Fruit fly (Drosophila melanogaster) whole organism, embryonic: ENCODE data around the gene CG34286.
A peak's percentile ranks its signal among the peaks of the same experiment; 100 is the strongest.

Source experiments
- BEAF-32 ChIP-seq: fragments of 200-800 bp; sonication (Bioruptor generic); optimal IDR thresholded peaks from 3 replicates; lab custom pipeline; 2017; ENCODE audit warnings: missing biosample characterization, missing genetic modification characterization, mild to moderate bottlenecking, moderate library complexity, missing genetic modification reagents
- C15 ChIP-seq: fragments of 200-800 bp; sonication (Bioruptor generic); IDR thresholded peaks from 3 replicates; pipeline ENCODE4 v1.3.6; 2022; ENCODE audit warnings: missing biosample characterization, missing genetic modification characterization
- CG10274 ChIP-seq: fragments of 200-800 bp; sonication (Bioruptor generic); optimal IDR thresholded peaks from 3 replicates; lab custom pipeline; 2017; ENCODE audit warnings: missing biosample characterization, mild to moderate bottlenecking, missing genetic modification characterization
- CG12942 ChIP-seq: fragments of 200-800 bp; sonication (Bioruptor generic); optimal IDR thresholded peaks from 3 replicates; lab custom pipeline; 2016; ENCODE audit warnings: missing biosample characterization, missing genetic modification characterization
- CG14860 ChIP-seq: fragments of 200-800 bp; sonication (Bioruptor generic); IDR thresholded peaks from 3 replicates; pipeline ENCODE4 v1.3.6; 2022; ENCODE audit warnings: missing biosample characterization, missing genetic modification characterization; ENCODE audit not compliant: partially characterized antibody
- CG1529 ChIP-seq: fragments of 200-800 bp; sonication (Bioruptor generic); optimal IDR thresholded peaks from 3 replicates; lab custom pipeline; 2018; ENCODE audit warnings: missing biosample characterization, missing genetic modification characterization
- CG15696 ChIP-seq: fragments of 200-800 bp; sonication (Bioruptor generic); optimal IDR thresholded peaks from 2 replicates; lab custom pipeline; 2019; ENCODE audit warnings: missing biosample characterization, mild to moderate bottlenecking, missing genetic modification characterization, moderate library complexity
- CG1602 ChIP-seq: fragments of 200-800 bp; sonication (Bioruptor generic); optimal IDR thresholded peaks from 3 replicates; lab custom pipeline; 2016; ENCODE audit warnings: missing biosample characterization, missing genetic modification characterization
- CG1603 ChIP-seq: fragments of 200-800 bp; sonication (Bioruptor generic); optimal IDR thresholded peaks from 2 replicates; lab custom pipeline; 2019; ENCODE audit warnings: missing biosample characterization, mild to moderate bottlenecking, missing genetic modification characterization, moderate library complexity
- CG1647 ChIP-seq: fragments of 200-800 bp; sonication (Bioruptor generic); optimal IDR thresholded peaks from 3 replicates; lab custom pipeline; 2016; ENCODE audit warnings: missing biosample characterization, missing genetic modification characterization
- CG17359 ChIP-seq: fragments of 200-800 bp; sonication (Bioruptor generic); optimal IDR thresholded peaks from 3 replicates; lab custom pipeline; 2018; ENCODE audit warnings: missing biosample characterization, mild to moderate bottlenecking, missing genetic modification characterization, moderate library complexity
- CG18599 ChIP-seq: fragments of 200-800 bp; sonication (Bioruptor generic); optimal IDR thresholded peaks from 3 replicates; lab custom pipeline; 2017; ENCODE audit warnings: missing biosample characterization, missing genetic modification characterization, mild to moderate bottlenecking, moderate library complexity, missing genetic modification reagents
- CG2120 ChIP-seq: fragments of 200-800 bp; sonication (Bioruptor generic); optimal IDR thresholded peaks from 3 replicates; lab custom pipeline; 2016; ENCODE audit warnings: missing biosample characterization, missing genetic modification characterization
- CG2199 ChIP-seq: fragments of 200-800 bp; sonication (Bioruptor generic); IDR thresholded peaks from 3 replicates; pipeline ENCODE4 v1.3.6; 2022; ENCODE audit warnings: missing biosample characterization, missing genetic modification characterization
- CG2678 ChIP-seq: fragments of 200-800 bp; sonication (Bioruptor generic); optimal IDR thresholded peaks from 3 replicates; lab custom pipeline; 2019; ENCODE audit warnings: missing biosample characterization, mild to moderate bottlenecking, missing genetic modification characterization, moderate library complexity
- CG2712 ChIP-seq: fragments of 200-800 bp; optimal IDR thresholded peaks from 3 replicates; lab custom pipeline; 2019; ENCODE audit warnings: missing biosample characterization, mild to moderate bottlenecking, missing genetic modification characterization, moderate library complexity
- CG32532 ChIP-seq: fragments of 200-800 bp; sonication (Bioruptor generic); IDR thresholded peaks from 2 replicates; pipeline ENCODE4 v1.3.6; 2022; ENCODE audit warnings: missing biosample characterization, missing genetic modification characterization
- CG4404 ChIP-seq: fragments of 200-800 bp; sonication (Bioruptor generic); IDR thresholded peaks from 2 replicates; pipeline ENCODE4 v1.3.6; 2022; ENCODE audit warnings: missing biosample characterization, missing genetic modification characterization
- CG7928 ChIP-seq: fragments of 200-800 bp; sonication (Bioruptor generic); optimal IDR thresholded peaks from 2 replicates; lab custom pipeline; 2017; ENCODE audit warnings: missing biosample characterization, mild to moderate bottlenecking, missing genetic modification characterization
- CG8281 ChIP-seq: fragments of 200-800 bp; sonication (Bioruptor generic); optimal IDR thresholded peaks from 2 replicates; lab custom pipeline; 2018; ENCODE audit warnings: missing biosample characterization, mild to moderate bottlenecking, missing genetic modification characterization, moderate library complexity
- CG8388 ChIP-seq: fragments of 200-800 bp; sonication (Bioruptor generic); optimal IDR thresholded peaks from 2 replicates; lab custom pipeline; 2019; ENCODE audit warnings: missing biosample characterization, mild to moderate bottlenecking, missing genetic modification characterization, moderate library complexity
- CTCF ChIP-seq: fragments of 200-800 bp; sonication (Bioruptor generic); optimal IDR thresholded peaks from 2 replicates; lab custom pipeline; 2017; ENCODE audit warnings: missing biosample characterization, mild to moderate bottlenecking, missing genetic modification characterization, moderate library complexity
- CkIIα-i1 ChIP-seq: fragments of 200-800 bp; sonication (Bioruptor generic); IDR thresholded peaks from 2 replicates; pipeline ENCODE4 v1.3.6; 2022; ENCODE audit warnings: missing biosample characterization, missing genetic modification characterization
- D ChIP-seq, 2 experiments: fragments of 200-800 bp in 1 of 2; fragments of >200 bp in 1 of 2; sonication (Bioruptor generic) in 1 of 2; optimal IDR thresholded peaks; 2 replicates in 1 of 2; 3 replicates in 1 of 2; lab custom pipeline; 2017; ENCODE audit warnings: mild to moderate bottlenecking in 1 of 2, missing biosample characterization in 1 of 2, missing genetic modification characterization in 1 of 2, missing genetic modification reagents in 1 of 2
- D19B ChIP-seq: fragments of 200-800 bp; sonication (Bioruptor generic); optimal IDR thresholded peaks from 2 replicates; lab custom pipeline; 2017; ENCODE audit warnings: missing biosample characterization, mild to moderate bottlenecking, missing genetic modification characterization
- Dek ChIP-seq: fragments of 200-800 bp; sonication (Bioruptor generic); optimal IDR thresholded peaks from 3 replicates; lab custom pipeline; 2019; ENCODE audit warnings: missing biosample characterization, mild to moderate bottlenecking, missing genetic modification characterization, moderate library complexity
- Ets65A ChIP-seq: fragments of 200-800 bp; sonication (Bioruptor generic); peaks from one replicate; lab custom pipeline; 2016; ENCODE audit warnings: missing biosample characterization, missing genetic modification characterization
- H2.0 ChIP-seq: fragments of 200-800 bp; sonication (Bioruptor generic); IDR thresholded peaks from 2 replicates; pipeline ENCODE4 v1.3.6; 2022; ENCODE audit warnings: missing biosample characterization, missing genetic modification characterization
- Oli ChIP-seq: fragments of 200-800 bp; sonication (Bioruptor generic); optimal IDR thresholded peaks from 2 replicates; lab custom pipeline; 2018; ENCODE audit warnings: missing biosample characterization, mild to moderate bottlenecking, missing genetic modification characterization, moderate library complexity
- PHDP ChIP-seq: fragments of 200-800 bp; sonication (Bioruptor generic); optimal IDR thresholded peaks from 3 replicates; lab custom pipeline; 2018; ENCODE audit warnings: missing biosample characterization, mild to moderate bottlenecking, missing genetic modification characterization, moderate library complexity
- Pdp1 ChIP-seq, 2 experiments: fragments of 200-800 bp; sonication (Bioruptor generic); optimal IDR thresholded peaks; 3 replicates each; lab custom pipeline; 2016; ENCODE audit warnings: missing biosample characterization in 2 of 2, missing genetic modification characterization in 2 of 2, mild to moderate bottlenecking in 1 of 2, moderate library complexity in 1 of 2
- Six4 ChIP-seq: fragments of 200-800 bp; sonication (Bioruptor generic); optimal IDR thresholded peaks from 2 replicates; lab custom pipeline; 2016; ENCODE audit warnings: missing biosample characterization, missing genetic modification characterization
- TFAM ChIP-seq: fragments of 200-800 bp; sonication (Bioruptor generic); optimal IDR thresholded peaks from 2 replicates; lab custom pipeline; 2017; ENCODE audit warnings: missing biosample characterization, missing genetic modification characterization, inconsistent platforms
- az2 ChIP-seq: fragments of 200-800 bp; sonication (Bioruptor generic); optimal IDR thresholded peaks from 3 replicates; lab custom pipeline; 2016; ENCODE audit warnings: missing biosample characterization, missing genetic modification characterization
- bab2 ChIP-seq: fragments of 200-800 bp; sonication (Bioruptor generic); optimal IDR thresholded peaks from 2 replicates; lab custom pipeline; 2016; ENCODE audit warnings: missing biosample characterization, missing genetic modification characterization
- br ChIP-seq: fragments of >200 bp; optimal IDR thresholded peaks from 2 replicates; lab custom pipeline; 2017
- chm ChIP-seq: fragments of 200-800 bp; sonication (Bioruptor generic); IDR thresholded peaks from 2 replicates; pipeline ENCODE4 v1.3.6; 2022; ENCODE audit warnings: missing biosample characterization, missing genetic modification characterization
- danr ChIP-seq: fragments of 200-800 bp; sonication (Bioruptor generic); IDR thresholded peaks from 2 replicates; pipeline ENCODE4 v1.3.6; 2022; ENCODE audit warnings: missing biosample characterization, missing genetic modification characterization
- fd102C ChIP-seq: fragments of 200-800 bp; sonication (Bioruptor generic); optimal IDR thresholded peaks from 2 replicates; lab custom pipeline; 2018; ENCODE audit warnings: missing biosample characterization, mild to moderate bottlenecking, missing genetic modification characterization, moderate library complexity
- lilli ChIP-seq: fragments of 200-800 bp; sonication (Bioruptor generic); optimal IDR thresholded peaks from 3 replicates; lab custom pipeline; 2016; ENCODE audit warnings: missing biosample characterization, missing genetic modification characterization
- onecut ChIP-seq: fragments of 200-800 bp; sonication (Bioruptor generic); IDR thresholded peaks from 2 replicates; pipeline ENCODE4 v1.3.6; 2022; ENCODE audit warnings: missing biosample characterization, missing genetic modification characterization
- pho ChIP-seq: fragments of 200-800 bp; sonication (Bioruptor generic); optimal IDR thresholded peaks from 2 replicates; lab custom pipeline; 2016; ENCODE audit warnings: missing biosample characterization, missing genetic modification characterization
- row ChIP-seq: fragments of 200-800 bp; sonication (Bioruptor generic); IDR thresholded peaks from 3 replicates; pipeline ENCODE4 v1.3.6; 2022; ENCODE audit warnings: missing biosample characterization, missing genetic modification characterization
- sens ChIP-seq: fragments of 200-800 bp; sonication (Bioruptor generic); peaks from one replicate; lab custom pipeline; 2016; ENCODE audit warnings: missing biosample characterization, missing genetic modification characterization
- ssp ChIP-seq: fragments of 200-800 bp; sonication (Bioruptor generic); IDR thresholded peaks from 2 replicates; pipeline ENCODE4 v1.3.6; 2022; ENCODE audit warnings: missing biosample characterization, missing genetic modification characterization
- tap ChIP-seq: fragments of 200-800 bp; optimal IDR thresholded peaks from 3 replicates; lab custom pipeline; 2019; ENCODE audit warnings: missing biosample characterization, mild to moderate bottlenecking, missing genetic modification characterization, moderate library complexity
- tio ChIP-seq: fragments of 200-800 bp; sonication (Bioruptor generic); optimal IDR thresholded peaks from 2 replicates; lab custom pipeline; 2017; ENCODE audit warnings: missing biosample characterization, missing genetic modification characterization, inconsistent platforms
- toy ChIP-seq: fragments of 200-800 bp; sonication (Bioruptor generic); IDR thresholded peaks from 2 replicates; pipeline ENCODE4 v1.3.6; 2022; ENCODE audit warnings: missing biosample characterization, missing genetic modification characterization
- tup ChIP-seq: fragments of 200-800 bp; sonication (Bioruptor generic); optimal IDR thresholded peaks from 2 replicates; lab custom pipeline; 2016; ENCODE audit warnings: missing biosample characterization, mild to moderate bottlenecking, missing genetic modification characterization, moderate library complexity
- tx ChIP-seq: fragments of 200-800 bp; sonication (Bioruptor generic); optimal IDR thresholded peaks from 2 replicates; lab custom pipeline; 2016; ENCODE audit warnings: missing biosample characterization, missing genetic modification characterization

Gene CG34286

DNA sequence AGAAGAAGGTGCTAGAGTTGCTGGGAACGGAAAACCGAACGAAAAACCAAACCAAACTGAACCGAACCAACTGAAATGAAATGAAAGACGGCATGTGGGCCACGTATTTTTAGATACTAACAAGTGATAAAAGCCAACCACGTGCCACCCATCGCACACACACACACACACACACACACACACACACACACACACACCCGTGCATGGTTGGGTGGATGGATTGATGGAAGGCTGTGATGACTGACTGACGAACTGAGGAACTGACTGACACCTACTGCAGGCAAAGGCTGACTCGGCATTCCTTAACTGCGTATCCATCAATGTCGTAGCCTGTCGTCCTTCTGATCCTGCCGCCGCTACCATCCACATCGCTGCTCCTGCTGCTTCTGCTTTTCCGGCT is 33.3 kb downstream of the CG34286 start:
- TF ChIP-seq CG8281, result peak; percentile 95
- no peak for TF ChIP-seq Six4 (GFP tag; lab: Kevin White, UChicago)

DNA sequence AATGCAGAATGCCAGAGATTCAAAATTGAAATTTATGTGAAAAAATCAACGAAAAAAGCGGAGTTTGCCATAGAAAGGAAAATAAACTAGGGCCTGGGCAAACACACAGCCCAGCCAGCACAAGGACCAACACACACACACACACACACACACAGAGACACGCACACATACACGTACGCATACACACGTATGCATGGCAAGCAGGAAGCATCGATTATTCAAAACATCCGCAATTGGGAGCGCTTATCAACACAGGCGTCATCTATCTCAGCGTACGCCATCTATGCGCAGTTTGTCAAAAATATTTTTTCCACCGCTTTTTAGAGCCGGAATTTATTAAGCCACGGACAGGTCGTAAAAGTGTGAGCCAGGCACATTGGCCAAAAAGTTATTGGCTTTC is 35.9 kb downstream of the CG34286 start:
- no peak for TF ChIP-seq CG12942 (GFP tag; lab: Kevin White, UChicago)
- no peak for TF ChIP-seq ssp (GFP tag; lab: Robert Waterston, UW)
- TF ChIP-seq CG7928 (GFP tag; lab: Kevin White, UChicago), result no peak
- TF ChIP-seq az2 (GFP tag; lab: Kevin White, UChicago), result no peak
- TF ChIP-seq tio (GFP tag; lab: Kevin White, UChicago), result no peak
- no peak for TF ChIP-seq Dek (tag; lab: Kevin White, UChicago)
- TF ChIP-seq CG1529 (GFP tag; lab: Kevin White, UChicago), result no peak
- no peak for TF ChIP-seq tup (GFP tag; lab: Kevin White, UChicago)
- TF ChIP-seq CTCF (GFP tag; lab: Kevin White, UChicago), result peak; percentile 76
- no peak for TF ChIP-seq CG4404 (GFP tag; lab: Robert Waterston, UW)
- peak; percentile 74 for TF ChIP-seq onecut
- no peak for TF ChIP-seq D (optimal IDR thresholded peaks at IDR 0.05; lab: Kevin White, UChicago)
- no peak for TF ChIP-seq D (GFP tag; optimal IDR thresholded peaks at IDR 0.05; lab: Kevin White, UChicago)
- TF ChIP-seq CG14860, result no peak
- no peak for TF ChIP-seq TFAM
- no peak for TF ChIP-seq pho
- TF ChIP-seq Ets65A (GFP tag; lab: Kevin White, UChicago), result peak; percentile 68
- TF ChIP-seq CG8388 (GFP tag; lab: Kevin White, UChicago), result no peak
- TF ChIP-seq CG2712 (tag; lab: Kevin White, UChicago), result no peak

DNA sequence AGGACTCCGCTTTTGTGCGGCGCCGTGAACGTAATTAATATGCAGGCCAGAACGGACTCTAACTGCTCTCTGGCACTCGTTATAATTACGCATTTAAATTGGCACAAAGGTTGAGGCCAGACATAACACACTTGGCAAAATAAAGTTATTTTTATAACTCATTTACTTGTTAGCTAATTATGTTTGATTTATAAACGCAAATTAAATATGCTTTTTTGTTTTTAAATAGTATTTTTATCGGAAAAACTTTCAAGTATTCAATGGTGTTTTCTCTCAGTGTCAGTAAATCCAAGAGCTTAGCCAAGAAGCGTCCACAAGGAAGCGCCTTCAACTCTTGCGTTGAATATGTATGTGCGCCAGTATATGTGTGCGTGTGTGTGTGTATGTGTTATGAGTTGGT is 42.8 kb downstream of the CG34286 start:
- TF ChIP-seq CG15696 (tag; lab: Kevin White, UChicago), result no peak
- TF ChIP-seq danr, result no peak
- peak; percentile 54 for TF ChIP-seq CG2120 (GFP tag; lab: Kevin White, UChicago)
- peak; percentile 49 for TF ChIP-seq CG2678
- no peak; the same call in 1 of the 2 replicates for TF ChIP-seq CG32532 (GFP tag; lab: Robert Waterston, UW)
- TF ChIP-seq Pdp1 (GFP tag; optimal IDR thresholded peaks at IDR 0.05; lab: Kevin White, UChicago), result no peak
- TF ChIP-seq CG14860, result no peak
- TF ChIP-seq CG8281, result no peak
- no peak for TF ChIP-seq toy
- TF ChIP-seq bab2 (GFP tag; lab: Kevin White, UChicago), result peak; percentile 18
- TF ChIP-seq sens (GFP tag; lab: Kevin White, UChicago), result peak; percentile 84
- TF ChIP-seq lilli, result peak; percentile 18
- TF ChIP-seq CG10274 (GFP tag; lab: Kevin White, UChicago), result no peak
- TF ChIP-seq C15, result no peak
- no peak for TF ChIP-seq CG1647 (GFP tag; lab: Kevin White, UChicago)
- TF ChIP-seq BEAF-32 (GFP tag; lab: Kevin White, UChicago), result no peak
- no peak for TF ChIP-seq fd102C (GFP tag; lab: Kevin White, UChicago)
- no peak for TF ChIP-seq D19B
- no peak for TF ChIP-seq br
- TF ChIP-seq Oli (tag; lab: Kevin White, UChicago), result no peak
- no peak for TF ChIP-seq CG2199 (GFP tag; lab: Robert Waterston, UW)
- no peak for TF ChIP-seq tap (tag; lab: Kevin White, UChicago)
- TF ChIP-seq chm (GFP tag; lab: Robert Waterston, UW), result no peak
- TF ChIP-seq row, result peak; percentile 48; the same call in 2 of the 3 replicates
- TF ChIP-seq CG1603 (tag; lab: Kevin White, UChicago), result no peak
- peak; percentile 59 for TF ChIP-seq CG18599 (GFP tag; lab: Kevin White, UChicago)
- peak; percentile 10 for TF ChIP-seq CG17359 (tag; lab: Kevin White, UChicago)
- no peak for TF ChIP-seq tx (GFP tag; lab: Kevin White, UChicago)
- TF ChIP-seq H2.0 (GFP tag; lab: Robert Waterston, UW), result no peak
- peak; percentile 5 for TF ChIP-seq PHDP (tag; lab: Kevin White, UChicago)
- no peak for TF ChIP-seq CG1602 (GFP tag; lab: Kevin White, UChicago)
- no peak for TF ChIP-seq CkIIα-i1 (GFP tag; lab: Robert Waterston, UW)
